Fruit fly (Drosophila melanogaster) ovary, adult (tissue): ENCODE measurements around the gene CG7778.

Experiments used
- CG17801 ChIP-seq: fragments of 200-800 bp; optimal IDR thresholded peaks from 2 replicates; lab custom pipeline; 2019; ENCODE audit warnings: missing biosample characterization, mild to moderate bottlenecking, missing genetic modification characterization, moderate library complexity; ENCODE audit not compliant: partially characterized antibody

The CG7778 gene

dm6 chr2L:8384985-8385519 is 38.6 kb downstream of the CG7778 start:
- TF ChIP-seq CG17801 (GFP tag; lab: Kevin White, UChicago) = no peak

- no peak for TF ChIP-seq CG17801 (GFP tag; lab: Kevin White, UChicago)
Observed at dm6 chr2L:8385849-8386248, 39.4 kb downstream of the CG7778 start.

- no peak for TF ChIP-seq CG17801 (GFP tag; lab: Kevin White, UChicago)
Observed at dm6 chr2L:8389231-8389630, 42.8 kb downstream of the CG7778 start, which contains the start of gene CG42819. TSS of gene CG42819 (minus strand) at chr2L:8389331.

dm6 chr2L:8392298-8392697 is 45.9 kb downstream of the CG7778 start, which contains the start of gene CG42820:
TSS of gene CG42820 (minus strand) at chr2L:8392398.
- TF ChIP-seq CG17801 (GFP tag; lab: Kevin White, UChicago) = no peak

DNA sequence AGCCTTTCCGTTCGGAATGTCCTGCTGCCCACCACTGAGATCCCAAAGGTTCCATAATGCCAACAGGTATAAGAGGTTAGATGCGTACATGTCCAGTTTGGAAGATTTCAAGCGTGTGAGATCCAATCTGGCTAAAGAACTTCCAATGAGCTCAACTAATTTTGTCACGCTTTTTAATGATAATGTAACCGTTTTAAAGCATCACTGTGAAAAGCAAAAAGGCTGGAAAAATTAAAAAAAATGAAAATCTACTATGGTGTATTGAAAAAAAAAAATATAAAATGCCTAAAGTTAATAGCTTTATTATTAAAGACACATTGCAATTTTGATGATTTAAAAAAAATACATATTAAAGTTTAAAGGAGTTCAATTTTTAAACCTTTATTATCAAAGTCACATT is 46.7 kb downstream of the CG7778 start, which contains the start of gene Acp29AB:
Gene Acp29AB (minus strand): TSS at position 101 of the 400 bp plus-strand sequence.
- no peak for TF ChIP-seq CG17801 (GFP tag; lab: Kevin White, UChicago)

dm6 chr2L:8394180-8394579 is 47.8 kb downstream of the CG7778 start, which contains the start of gene lectin-29Ca:
TSS of gene lectin-29Ca (minus strand) at chr2L:8394280.
- TF ChIP-seq CG17801 (GFP tag; lab: Kevin White, UChicago) = no peak

DNA sequence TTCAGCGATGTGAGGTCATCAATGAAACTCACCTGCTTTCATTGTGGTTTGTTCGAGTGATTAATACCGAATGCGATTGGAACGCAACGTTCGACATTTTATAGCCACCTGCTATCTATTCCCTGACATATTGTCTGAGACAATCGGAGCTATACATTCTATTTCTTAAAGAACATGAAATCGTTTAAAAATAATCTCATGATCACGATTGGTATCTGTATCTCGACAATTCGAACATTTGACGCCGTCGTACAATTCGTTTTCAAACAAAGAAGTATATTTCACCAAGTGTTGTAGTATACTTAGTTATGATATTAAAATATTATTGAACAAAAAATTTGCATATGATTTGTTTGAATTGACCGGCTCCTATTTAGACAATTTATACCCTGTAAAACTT is 48.4 kb downstream of the CG7778 start, which contains the start of gene Peritrophin-15b:
Gene Peritrophin-15b (minus strand): TSS at position 101 of the 400 bp plus-strand sequence.
- no peak for TF ChIP-seq CG17801 (GFP tag; lab: Kevin White, UChicago)

dm6 chr2L:8395996-8396699 is 49.7 kb downstream of the CG7778 start, which contains the start of the genes Peritrophin-15a and CG13385:
TSS of gene Peritrophin-15a (minus strand) at chr2L:8396096.
TSS of gene CG13385 (plus strand) at chr2L:8396649.
- no peak for TF ChIP-seq CG17801 (GFP tag; lab: Kevin White, UChicago)

dm6 chr2L:8398721-8399120 is 52.3 kb downstream of the CG7778 start, which contains the start of gene CG13386:
TSS of gene CG13386 (plus strand) at chr2L:8399021.
- no peak for TF ChIP-seq CG17801 (GFP tag; lab: Kevin White, UChicago)

- TF ChIP-seq CG17801 (GFP tag; lab: Kevin White, UChicago) = no peak
Observed at dm6 chr2L:8399863-8400598, 53.6 kb downstream of the CG7778 start, which contains the start of gene CG31898. TSS of gene CG31898 (plus strand) at chr2L:8400421.
